Fruit fly (Drosophila melanogaster): ENCODE results near the gene usp.

DNA sequence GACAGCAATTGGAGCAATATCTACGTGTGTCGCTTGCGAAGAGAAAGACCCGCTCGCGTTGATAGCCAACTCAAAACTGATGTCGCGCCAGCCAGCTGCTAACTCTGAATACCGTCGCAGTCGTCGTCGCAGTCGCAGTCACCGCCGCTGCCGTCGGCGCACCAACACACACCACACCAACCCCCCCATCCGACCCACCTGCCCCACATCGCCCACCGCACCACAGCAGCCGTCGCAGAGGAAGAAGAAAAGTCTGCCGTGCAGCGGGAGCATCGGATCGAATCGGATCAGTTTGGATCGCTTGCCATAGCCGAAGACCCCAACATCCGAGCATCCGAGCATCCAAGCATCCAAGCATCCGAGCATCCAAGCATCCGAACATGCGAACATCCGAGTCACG lies 5.7 kb downstream of the usp start:
- TF ChIP-seq N (GFP tag; optimal IDR thresholded peaks at IDR 0.05) (no peak), pan (optimal IDR thresholded peaks at IDR 0.05) (no peak), Abd-B (GFP tag; optimal IDR thresholded peaks at IDR 0.05) (no peak), Myc (optimal IDR thresholded peaks at IDR 0.05) (no peak), dl (GFP tag; optimal IDR thresholded peaks at IDR 0.05; ENCODE audit: insufficient read depth in 1 of 2, partially characterized antibody in 2 of 2) (no peak), lola (GFP tag; optimal IDR thresholded peaks at IDR 0.05) (no peak), jim (GFP tag; optimal IDR thresholded peaks at IDR 0.05) (no peak), ey (GFP tag; optimal IDR thresholded peaks at IDR 0.05) (no peak), usp (GFP tag; optimal IDR thresholded peaks at IDR 0.05) (no peak)
